In genomic region chrII:6148369-6148768, ce11 we compare ENCODE assay signal across 6 worm cellular contexts.
TF ChIP-seq lines count a peak whose summit lies in the region.

No protein-coding gene starts in this region.

TF ChIP-seq in whole organism, L1 larva, 84 proteins besides CTCF, POLR2A, EP300 and RAD21 (continues in another document):
- TF ChIP-seq ceh-90 (tag; optimal IDR thresholded peaks at IDR 0.05; lab: Kevin White, UChicago): no peak
- TF ChIP-seq nhr-47 (tag; optimal IDR thresholded peaks at IDR 0.05; lab: Kevin White, UChicago): peak; percentile 25
- TF ChIP-seq C34B4.2 (tag; optimal IDR thresholded peaks at IDR 0.05; lab: Kevin White, UChicago): no peak
- TF ChIP-seq ces-1 (GFP tag; optimal IDR thresholded peaks at IDR 0.05; lab: Kevin White, UChicago): peak; percentile 61
- TF ChIP-seq ceh-88 (GFP tag; IDR thresholded peaks at IDR 0.05; lab: Robert Waterston, UW): no peak
- no peak for TF ChIP-seq grh-1 (GFP tag; IDR thresholded peaks at IDR 0.05; lab: Robert Waterston, UW)
- no peak for TF ChIP-seq dsc-1 (tag; optimal IDR thresholded peaks at IDR 0.05; lab: Kevin White, UChicago)
- TF ChIP-seq lir-3 (tag; optimal IDR thresholded peaks at IDR 0.05; lab: Kevin White, UChicago; ENCODE audit: poor library complexity): no peak
- TF ChIP-seq sptf-1 (tag; optimal IDR thresholded peaks at IDR 0.05; lab: Kevin White, UChicago): no peak
- no peak for TF ChIP-seq mef-2 (tag; optimal IDR thresholded peaks at IDR 0.05; lab: Kevin White, UChicago)
- TF ChIP-seq tlp-1 (tag; optimal IDR thresholded peaks at IDR 0.05; lab: Kevin White, UChicago): no peak
- no peak for TF ChIP-seq nhr-76 (tag; optimal IDR thresholded peaks at IDR 0.05; lab: Kevin White, UChicago)
- TF ChIP-seq nhr-71 (tag; optimal IDR thresholded peaks at IDR 0.05; lab: Kevin White, UChicago): peak; percentile 23
- TF ChIP-seq lin-14 (GFP tag; optimal IDR thresholded peaks at IDR 0.05; lab: Kevin White, UChicago): peak; percentile 81
- TF ChIP-seq ceh-63 (GFP tag; optimal IDR thresholded peaks at IDR 0.05; lab: Kevin White, UChicago): no peak
- no peak for TF ChIP-seq egl-27 (tag; optimal IDR thresholded peaks at IDR 0.05; lab: Kevin White, UChicago)

TF ChIP-seq in whole organism, L2 larva, 48 proteins besides CTCF, POLR2A, EP300 and RAD21 (continues in another document):
- TF ChIP-seq unc-55 (GFP tag; optimal IDR thresholded peaks at IDR 0.05; lab: Kevin White, UChicago): no peak
- TF ChIP-seq sem-4 (tag; optimal IDR thresholded peaks at IDR 0.05; lab: Kevin White, UChicago): no peak
- TF ChIP-seq nhr-129 (tag; optimal IDR thresholded peaks at IDR 0.05; lab: Kevin White, UChicago): no peak
- peak; percentile 33 for TF ChIP-seq sma-9 (GFP tag; optimal IDR thresholded peaks at IDR 0.05; lab: Kevin White, UChicago)
- no peak for TF ChIP-seq sma-9 (tag; optimal IDR thresholded peaks at IDR 0.05; lab: Kevin White, UChicago)
- TF ChIP-seq lsy-2 (tag; optimal IDR thresholded peaks at IDR 0.05; lab: Kevin White, UChicago): peak in 1 of 2 experiments; percentile 21
- no peak for TF ChIP-seq lin-39 (tag; optimal IDR thresholded peaks at IDR 0.05; lab: Kevin White, UChicago)
- TF ChIP-seq lin-13 (GFP tag; optimal IDR thresholded peaks at IDR 0.05; lab: Kevin White, UChicago): no peak
- no peak for TF ChIP-seq gmeb-1 (tag; optimal IDR thresholded peaks at IDR 0.05; lab: Kevin White, UChicago)
- no peak for TF ChIP-seq mdl-1 (tag; optimal IDR thresholded peaks at IDR 0.05; lab: Kevin White, UChicago)
- TF ChIP-seq ceh-16 (tag; optimal IDR thresholded peaks at IDR 0.05; lab: Kevin White, UChicago): no peak
- TF ChIP-seq blmp-1 (tag; optimal IDR thresholded peaks at IDR 0.05; lab: Kevin White, UChicago; ENCODE audit: insufficient read depth): no peak
- TF ChIP-seq snpc-4 (tag; optimal IDR thresholded peaks at IDR 0.05; lab: Kevin White, UChicago): no peak
- no peak for TF ChIP-seq C34F6.9 (tag; optimal IDR thresholded peaks at IDR 0.05; lab: Kevin White, UChicago)
- peak; percentile 14 for TF ChIP-seq zag-1 (tag; optimal IDR thresholded peaks at IDR 0.05; lab: Kevin White, UChicago)
- no peak for TF ChIP-seq F13H6.1 (tag; optimal IDR thresholded peaks at IDR 0.05; lab: Kevin White, UChicago)

TF ChIP-seq in whole organism, L3 larva, 47 proteins besides CTCF, POLR2A, EP300 and RAD21:
- TF ChIP-seq egl-5 (tag; optimal IDR thresholded peaks at IDR 0.05; lab: Kevin White, UChicago): no peak
- TF ChIP-seq fkh-10 (GFP tag; optimal IDR thresholded peaks at IDR 0.05; lab: Kevin White, UChicago): peak; percentile 82
- peak; percentile 30 for TF ChIP-seq nfya-1 (tag; optimal IDR thresholded peaks at IDR 0.05; lab: Kevin White, UChicago; ENCODE audit: insufficient read depth)

TF ChIP-seq in whole organism, L4 larva, 104 proteins besides CTCF, POLR2A, EP300 and RAD21:
- TF ChIP-seq ces-1 (GFP tag; optimal IDR thresholded peaks at IDR 0.05; lab: Kevin White, UChicago): peak; percentile 74
- TF ChIP-seq daf-19 (GFP tag; conservative IDR thresholded peaks at IDR 0.05; lab: Robert Waterston, UW): no peak
- no peak for TF ChIP-seq snpc-1.2 (GFP tag; IDR thresholded peaks at IDR 0.05; lab: Robert Waterston, UW)
- no peak for TF ChIP-seq gei-8 (GFP tag; optimal IDR thresholded peaks at IDR 0.05; lab: Kevin White, UChicago)
- peak; percentile 69 for TF ChIP-seq ctbp-1 (GFP tag; IDR thresholded peaks at IDR 0.05; lab: Robert Waterston, UW)
- TF ChIP-seq fkh-10 (GFP tag; optimal IDR thresholded peaks at IDR 0.05; lab: Kevin White, UChicago): peak; percentile 54
- TF ChIP-seq mep-1 (tag; optimal IDR thresholded peaks at IDR 0.05; lab: Kevin White, UChicago): peak; percentile 25
- TF ChIP-seq madf-5 (GFP tag; IDR thresholded peaks at IDR 0.05; lab: Robert Waterston, UW): no peak
- no peak for TF ChIP-seq lir-3 (tag; optimal IDR thresholded peaks at IDR 0.05; lab: Kevin White, UChicago)
- peak; percentile 34 for TF ChIP-seq hlh-30 (tag; optimal IDR thresholded peaks at IDR 0.05; lab: Kevin White, UChicago; ENCODE audit: insufficient read depth)
- peak; percentile 24 for TF ChIP-seq F37D6.2 (tag; optimal IDR thresholded peaks at IDR 0.05; lab: Kevin White, UChicago)

TF ChIP-seq in whole organism, late embryonic, 69 proteins besides CTCF, POLR2A, EP300 and RAD21:
- TF ChIP-seq unc-3 (GFP tag; conservative IDR thresholded peaks at IDR 0.05; lab: Robert Waterston, UW) (no peak), unc-3 (tag; optimal IDR thresholded peaks at IDR 0.05; lab: Kevin White, UChicago) (no peak), ceh-31 (tag; optimal IDR thresholded peaks at IDR 0.05; lab: Kevin White, UChicago) (peak; percentile 12), unc-42 (tag; optimal IDR thresholded peaks at IDR 0.05; lab: Kevin White, UChicago) (peak; percentile 98)
TF ChIP-seq in whole organism, late embryonic: peak in this region for 2.

TF ChIP-seq in whole organism, mixed stage, embryonic, 35 proteins besides CTCF, POLR2A, EP300 and RAD21:
- TF ChIP-seq cnd-1 (tag; optimal IDR thresholded peaks at IDR 0.05; lab: Kevin White, UChicago) (no peak), ces-1 (GFP tag; optimal IDR thresholded peaks at IDR 0.05; lab: Kevin White, UChicago) (peak; percentile 92), lsy-2 (tag; optimal IDR thresholded peaks at IDR 0.05; lab: Kevin White, UChicago) (no peak)

Comparison
In these comparisons a context has a peak if more than half of its experiments do, and no peak if none do; other contexts are left out.
1. Of the 29 proteins assayed by ChIP-seq in both whole organism, L4 larva and whole organism, L1 larva: peak only in whole organism, L4 larva: mep-1; only in whole organism, L1 larva: none; in both: ces-1 and fkh-10; in neither: 26.